Worm (Caenorhabditis elegans) whole organism, late embryonic: ENCODE data around the gene C02E7.6.

ENCODE experiments used
- C08G9.2 ChIP-seq: sonication (generic microtip); optimal IDR thresholded peaks from 2 replicates; lab custom pipeline; 2016; ENCODE audit warnings: mild to moderate bottlenecking, missing genetic modification characterization, moderate library complexity, missing compliant biosample characterization
- C38D4.7 ChIP-seq: fragments of 200-800 bp; sonication (Bioruptor generic); optimal IDR thresholded peaks from 2 replicates; lab custom pipeline; 2018; ENCODE audit warnings: mild to moderate bottlenecking, missing genetic modification characterization, moderate library complexity, missing compliant biosample characterization
- pqm-1 ChIP-seq: sonication (generic microtip); optimal IDR thresholded peaks from 2 replicates; lab custom pipeline; 2016; ENCODE audit warnings: missing genetic modification characterization, missing compliant biosample characterization

DNA sequence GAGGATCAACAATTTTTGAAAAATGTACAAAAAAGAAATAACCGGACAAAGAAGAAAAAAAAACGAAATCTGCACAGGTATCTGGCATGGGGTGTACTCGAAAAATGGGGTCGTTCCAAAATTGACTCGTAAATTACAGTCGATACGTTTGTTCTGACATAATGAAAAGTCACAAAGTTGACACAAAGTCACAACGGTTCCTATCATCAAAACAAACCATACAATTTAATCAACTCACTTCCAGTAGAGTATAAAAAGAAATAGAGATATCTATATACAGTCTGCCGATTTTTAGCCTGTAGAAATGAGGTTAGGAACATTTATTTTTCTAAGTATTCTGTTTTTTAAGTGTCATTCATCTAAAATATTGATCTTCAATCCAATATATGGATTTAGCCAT is 34.5 kb upstream of the C02E7.6 start, which contains the start of gene T19H12.12:
- TF ChIP-seq C38D4.7 (GFP tag; lab: Kevin White, UChicago) (no peak), C08G9.2 (tag; lab: Kevin White, UChicago) (no peak), pqm-1 (tag; lab: Kevin White, UChicago) (no peak)
